Worm (Caenorhabditis elegans): ENCODE results near the gene C05D2.8.

DNA sequence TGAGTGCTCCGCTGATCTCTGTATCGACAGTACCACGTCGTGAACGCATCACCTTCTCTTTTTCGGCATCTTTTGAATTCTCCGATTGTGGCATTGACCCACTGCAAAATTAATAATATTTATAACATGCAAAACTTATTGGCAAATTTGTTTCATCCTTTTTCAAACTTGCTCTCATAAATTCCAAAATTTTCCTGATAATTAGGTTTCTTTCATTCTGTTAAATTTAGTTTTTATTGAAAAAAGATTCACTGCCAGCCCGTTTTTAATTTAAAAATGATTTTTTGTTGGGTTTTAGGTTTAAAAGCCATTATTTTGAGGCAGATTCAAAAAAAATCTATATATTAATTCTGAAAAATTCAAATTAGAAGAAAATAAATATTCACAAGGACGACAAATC is 10.2 kb downstream of the C05D2.8 start, which contains the start of gene wdr-37:
- TF ChIP-seq unc-62 (GFP tag; optimal IDR thresholded peaks at IDR 0.05): no peak
- TF ChIP-seq zag-1 (tag; optimal IDR thresholded peaks at IDR 0.05): no peak
- TF ChIP-seq fos-1 (tag; optimal IDR thresholded peaks at IDR 0.05): no peak
